Fruit fly (Drosophila melanogaster) whole organism, prepupa: ENCODE data around the gene lectin-37Db.
A peak's percentile ranks its signal among the peaks of the same experiment; 100 is the strongest.

Experiments
- Blimp-1 ChIP-seq: fragments of 200-800 bp; sonication (Bioruptor generic); optimal IDR thresholded peaks from 3 replicates; lab custom pipeline; 2017; ENCODE audit warnings: missing biosample characterization, missing genetic modification characterization, mild to moderate bottlenecking, moderate library complexity, missing genetic modification reagents
- CG10669 ChIP-seq: fragments of 200-800 bp; sonication (Bioruptor generic); optimal IDR thresholded peaks from 3 replicates; lab custom pipeline; 2018; ENCODE audit warnings: missing biosample characterization, mild to moderate bottlenecking, missing genetic modification characterization, moderate library complexity
- CG11294 ChIP-seq: fragments of 200-800 bp; sonication (Bioruptor generic); IDR thresholded peaks from 2 replicates; pipeline ENCODE4 v1.3.6; 2022; ENCODE audit warnings: missing biosample characterization, missing genetic modification characterization
- CG11762 ChIP-seq: fragments of 200-800 bp; sonication (Bioruptor generic); optimal IDR thresholded peaks from 3 replicates; lab custom pipeline; 2016; ENCODE audit warnings: missing biosample characterization, missing genetic modification characterization; ENCODE audit not compliant: insufficient read depth
- CG11902 ChIP-seq: fragments of 200-800 bp; sonication (Bioruptor generic); optimal IDR thresholded peaks from 3 replicates; lab custom pipeline; 2016; ENCODE audit warnings: missing biosample characterization, missing genetic modification characterization
- CG1621 ChIP-seq: fragments of 200-800 bp; sonication (Bioruptor generic); optimal IDR thresholded peaks from 3 replicates; lab custom pipeline; 2018; ENCODE audit warnings: missing biosample characterization, mild to moderate bottlenecking, missing genetic modification characterization
- CG16779 ChIP-seq: fragments of 200-800 bp; sonication (Bioruptor generic); optimal IDR thresholded peaks from 3 replicates; lab custom pipeline; 2017; ENCODE audit warnings: missing biosample characterization, mild to moderate bottlenecking, missing genetic modification characterization
- CG3032 ChIP-seq: fragments of 200-800 bp; optimal IDR thresholded peaks from 2 replicates; lab custom pipeline; 2019; ENCODE audit warnings: missing biosample characterization, mild to moderate bottlenecking, missing genetic modification characterization, moderate library complexity
- CG31627 ChIP-seq: fragments of 200-800 bp; sonication (Bioruptor generic); optimal IDR thresholded peaks from 3 replicates; lab custom pipeline; 2016; ENCODE audit warnings: missing biosample characterization, missing genetic modification characterization
- CG3919 ChIP-seq: fragments of 200-800 bp; sonication (Bioruptor generic); optimal IDR thresholded peaks from 3 replicates; lab custom pipeline; 2016; ENCODE audit warnings: missing biosample characterization, missing genetic modification characterization
- CG6276 ChIP-seq: fragments of 200-800 bp; sonication (Bioruptor generic); optimal IDR thresholded peaks from 2 replicates; lab custom pipeline; 2017; ENCODE audit warnings: missing biosample characterization, mild to moderate bottlenecking, missing genetic modification characterization
- CG6792 ChIP-seq: fragments of 200-800 bp; sonication (Bioruptor generic); optimal IDR thresholded peaks from 3 replicates; lab custom pipeline; 2016; ENCODE audit warnings: missing biosample characterization, missing genetic modification characterization
- CG6808 ChIP-seq: fragments of 200-800 bp; sonication (Bioruptor generic); optimal IDR thresholded peaks from 3 replicates; lab custom pipeline; 2017; ENCODE audit warnings: missing biosample characterization, missing genetic modification characterization, mild to moderate bottlenecking, moderate library complexity, missing genetic modification reagents
- CG6854 ChIP-seq: fragments of 200-800 bp; sonication (Bioruptor generic); optimal IDR thresholded peaks from 2 replicates; lab custom pipeline; 2017; ENCODE audit warnings: missing biosample characterization, mild to moderate bottlenecking, missing genetic modification characterization
- CG8119 ChIP-seq: fragments of 200-800 bp; sonication (Bioruptor generic); IDR thresholded peaks from 3 replicates; pipeline ENCODE4 v1.3.6; 2022; ENCODE audit warnings: missing biosample characterization, missing genetic modification characterization
- CG9139 ChIP-seq: fragments of 200-800 bp; sonication (Bioruptor generic); optimal IDR thresholded peaks from 3 replicates; lab custom pipeline; 2017; ENCODE audit warnings: missing biosample characterization, mild to moderate bottlenecking, missing genetic modification characterization
- Eip75B ChIP-seq: fragments of 200-800 bp; sonication (Bioruptor generic); optimal IDR thresholded peaks from 3 replicates; lab custom pipeline; 2016; ENCODE audit warnings: missing biosample characterization, missing genetic modification characterization
- Eip93F ChIP-seq: fragments of 200-800 bp; sonication (Bioruptor generic); optimal IDR thresholded peaks from 2 replicates; lab custom pipeline; 2016; ENCODE audit warnings: missing biosample characterization, mild to moderate bottlenecking, missing genetic modification characterization
- Ets96B ChIP-seq: fragments of 200-800 bp; optimal IDR thresholded peaks from 2 replicates; lab custom pipeline; 2019; ENCODE audit warnings: missing biosample characterization, mild to moderate bottlenecking, missing genetic modification characterization, moderate library complexity
- Gug ChIP-seq: fragments of 200-800 bp; sonication (Bioruptor generic); IDR thresholded peaks from 2 replicates; pipeline ENCODE4 v1.3.6; 2022; ENCODE audit warnings: missing biosample characterization, missing genetic modification characterization
- Hr38 ChIP-seq: sonication (Bioruptor generic); optimal IDR thresholded peaks from 2 replicates; lab custom pipeline; 2016; ENCODE audit warnings: missing biosample characterization, missing genetic modification characterization
- Hr4 ChIP-seq: fragments of 200-800 bp; sonication (Bioruptor generic); optimal IDR thresholded peaks from 3 replicates; lab custom pipeline; 2016; ENCODE audit warnings: missing biosample characterization, missing genetic modification characterization
- Lpt ChIP-seq: fragments of 200-800 bp; sonication (Bioruptor generic); optimal IDR thresholded peaks from 3 replicates; lab custom pipeline; 2016; ENCODE audit warnings: missing biosample characterization, missing genetic modification characterization
- Met ChIP-seq: fragments of 200-800 bp; sonication (Bioruptor generic); optimal IDR thresholded peaks from 3 replicates; lab custom pipeline; 2016; ENCODE audit warnings: missing biosample characterization, missing genetic modification characterization
- Smox ChIP-seq: fragments of 200-800 bp; sonication (Bioruptor generic); optimal IDR thresholded peaks from 3 replicates; lab custom pipeline; 2016; ENCODE audit warnings: missing biosample characterization, missing genetic modification characterization
- Sox14 ChIP-seq: fragments of 200-800 bp; sonication (Bioruptor generic); optimal IDR thresholded peaks from 3 replicates; lab custom pipeline; 2016; ENCODE audit warnings: missing biosample characterization, missing genetic modification characterization
- Sox15 ChIP-seq: fragments of 200-800 bp; sonication (Bioruptor generic); optimal IDR thresholded peaks from 3 replicates; lab custom pipeline; 2016; ENCODE audit warnings: missing biosample characterization, missing genetic modification characterization
- achi ChIP-seq: fragments of 200-800 bp; sonication (Bioruptor generic); optimal IDR thresholded peaks from 3 replicates; lab custom pipeline; 2016; ENCODE audit warnings: missing biosample characterization, missing genetic modification characterization
- acj6 ChIP-seq: fragments of 200-800 bp; sonication (Bioruptor generic); optimal IDR thresholded peaks from 3 replicates; lab custom pipeline; 2016; ENCODE audit warnings: missing biosample characterization, missing genetic modification characterization
- cyc ChIP-seq: fragments of 200-800 bp; sonication (Bioruptor generic); optimal IDR thresholded peaks from 3 replicates; lab custom pipeline; 2016; ENCODE audit warnings: missing biosample characterization, missing genetic modification characterization
- dac ChIP-seq: fragments of 200-800 bp; sonication (Bioruptor generic); optimal IDR thresholded peaks from 2 replicates; lab custom pipeline; 2017; ENCODE audit warnings: missing biosample characterization, mild to moderate bottlenecking, missing genetic modification characterization
- eg ChIP-seq: fragments of 200-800 bp; sonication (Bioruptor generic); IDR thresholded peaks from 3 replicates; pipeline ENCODE4 v1.3.6; 2022; ENCODE audit warnings: missing biosample characterization, missing genetic modification characterization
- esn ChIP-seq: fragments of 200-800 bp; sonication (Bioruptor generic); optimal IDR thresholded peaks from 2 replicates; lab custom pipeline; 2016; ENCODE audit warnings: missing biosample characterization, mild to moderate bottlenecking, missing genetic modification characterization, moderate library complexity
- fd59A ChIP-seq: fragments of 200-800 bp; sonication (Bioruptor generic); optimal IDR thresholded peaks from 2 replicates; lab custom pipeline; 2017; ENCODE audit warnings: missing biosample characterization, mild to moderate bottlenecking, missing genetic modification characterization, missing genetic modification reagents
- fd85E ChIP-seq: fragments of 200-800 bp; sonication (Bioruptor generic); optimal IDR thresholded peaks from 3 replicates; lab custom pipeline; 2016; ENCODE audit warnings: missing biosample characterization, missing genetic modification characterization
- fkh ChIP-seq: fragments of 200-800 bp; sonication (Bioruptor generic); optimal IDR thresholded peaks from 3 replicates; lab custom pipeline; 2017; ENCODE audit warnings: missing biosample characterization, mild to moderate bottlenecking, missing genetic modification characterization, moderate library complexity
- lz ChIP-seq: fragments of 200-800 bp; sonication (Bioruptor generic); optimal IDR thresholded peaks from 3 replicates; lab custom pipeline; 2016; ENCODE audit warnings: missing biosample characterization, missing genetic modification characterization
- net ChIP-seq: fragments of 200-800 bp; sonication (Bioruptor generic); optimal IDR thresholded peaks from 3 replicates; lab custom pipeline; 2016; ENCODE audit warnings: missing biosample characterization, missing genetic modification characterization
- pdm3 ChIP-seq: fragments of 200-800 bp; sonication (Bioruptor generic); optimal IDR thresholded peaks from 3 replicates; lab custom pipeline; 2016; ENCODE audit warnings: missing biosample characterization, missing genetic modification characterization
- salr ChIP-seq, 2 experiments: fragments of 200-800 bp; sonication (Bioruptor generic); optimal IDR thresholded peaks; 3 replicates each; lab custom pipeline; 2016 to 2018; ENCODE audit warnings: missing biosample characterization in 2 of 2, missing genetic modification characterization in 2 of 2, mild to moderate bottlenecking in 1 of 2
- spab ChIP-seq: fragments of 200-800 bp; sonication (Bioruptor generic); optimal IDR thresholded peaks from 2 replicates; lab custom pipeline; 2017; ENCODE audit warnings: missing biosample characterization, mild to moderate bottlenecking, missing genetic modification characterization, missing genetic modification reagents
- svp ChIP-seq: fragments of 200-800 bp; sonication (Bioruptor generic); peaks from one replicate; lab custom pipeline; 2016; ENCODE audit warnings: missing biosample characterization, missing genetic modification characterization
- vri ChIP-seq: fragments of 200-800 bp; sonication (Bioruptor generic); optimal IDR thresholded peaks from 3 replicates; lab custom pipeline; 2016; ENCODE audit warnings: missing biosample characterization, mild to moderate bottlenecking, missing genetic modification characterization

The lectin-37Db gene

DNA sequence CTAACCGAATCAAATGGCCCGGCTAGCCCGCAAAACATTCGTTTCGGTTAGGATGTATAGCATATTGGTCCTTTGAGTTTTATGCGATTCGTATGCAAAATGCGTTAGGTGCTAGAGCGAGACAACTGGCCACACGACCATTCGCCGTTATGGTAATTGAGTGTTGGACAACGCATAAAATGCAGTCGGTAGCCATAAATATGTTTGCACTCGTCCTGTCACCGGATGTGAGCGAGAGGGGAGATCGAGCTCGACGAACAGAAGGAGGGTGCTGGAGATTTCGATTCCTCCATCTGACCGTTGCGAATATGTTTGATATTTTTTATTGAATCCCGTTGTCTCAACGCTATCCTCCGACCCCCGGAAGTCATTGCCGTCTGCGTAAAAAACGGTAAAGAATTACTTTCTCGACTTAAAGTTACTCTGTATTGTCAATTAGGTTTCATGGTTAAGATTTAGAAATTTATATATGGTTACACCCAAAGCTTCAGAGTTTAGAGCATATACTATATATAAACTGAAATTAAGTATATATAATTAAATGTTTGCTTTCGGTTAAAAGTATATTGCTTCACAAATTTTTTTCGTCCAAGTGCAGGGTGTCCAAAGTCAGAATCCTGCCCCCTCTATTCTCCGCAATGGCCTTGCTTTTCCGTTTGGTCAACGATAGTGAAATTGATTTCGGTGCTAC is 39.2 kb downstream of the lectin-37Db start:
- TF ChIP-seq Ets96B (tag; lab: Kevin White, UChicago) (no peak), CG31627 (GFP tag; lab: Kevin White, UChicago) (no peak), spab (GFP tag; lab: Kevin White, UChicago) (no peak), esn (GFP tag; lab: Kevin White, UChicago) (no peak), cyc (no peak), CG3919 (GFP tag; lab: Kevin White, UChicago) (no peak), achi (GFP tag; lab: Kevin White, UChicago) (no peak)

DNA sequence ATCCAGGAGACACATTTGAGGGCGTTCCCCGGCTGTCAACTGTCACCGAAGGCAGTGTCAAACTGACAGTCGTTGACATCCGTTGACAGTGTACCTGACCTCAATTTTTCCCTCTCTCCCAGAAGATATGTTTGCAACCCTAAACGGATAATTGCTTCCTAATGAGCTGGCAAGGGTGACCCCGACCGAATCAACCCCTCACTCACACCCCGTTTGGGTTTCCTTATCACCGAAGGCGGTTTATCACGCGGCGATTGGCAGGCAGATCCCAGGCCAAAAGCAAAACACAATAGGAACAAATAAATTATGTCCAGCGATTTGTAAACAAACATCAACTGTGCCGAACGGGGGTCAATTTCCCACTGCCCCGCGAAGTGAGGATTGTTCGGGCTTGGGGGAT is 40.5 kb downstream of the lectin-37Db start:
- TF ChIP-seq svp (GFP tag; lab: Kevin White, UChicago): peak; percentile 5
- no peak for TF ChIP-seq Hr4 (GFP tag; lab: Kevin White, UChicago)

DNA sequence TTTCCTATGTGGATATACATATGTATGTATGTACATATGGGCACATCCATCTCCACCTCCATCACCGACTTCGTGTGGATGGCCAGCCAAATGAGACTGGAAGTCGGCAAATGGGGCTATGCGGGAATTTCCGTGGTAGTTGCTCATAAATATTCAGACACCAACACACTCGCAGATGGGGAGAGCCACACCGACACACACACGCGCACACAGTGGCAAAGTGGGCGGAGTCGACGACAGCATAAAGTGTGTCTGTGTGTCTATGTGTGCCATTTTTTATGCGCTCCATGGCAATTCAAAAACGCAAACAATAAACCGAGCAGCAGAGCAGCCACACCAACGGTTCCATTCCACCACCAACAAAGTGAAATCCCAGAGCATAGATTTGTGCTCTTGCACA is 44.0 kb downstream of the lectin-37Db start:
- no peak for TF ChIP-seq CG11902 (GFP tag; lab: Kevin White, UChicago)
- no peak for TF ChIP-seq Eip93F
- no peak for TF ChIP-seq CG11762 (GFP tag; lab: Kevin White, UChicago)
- no peak for TF ChIP-seq CG9139
- TF ChIP-seq spab (GFP tag; lab: Kevin White, UChicago): no peak
- TF ChIP-seq fkh (GFP tag; lab: Kevin White, UChicago): no peak
- TF ChIP-seq eg (GFP tag; lab: Robert Waterston, UW): no peak
- TF ChIP-seq Hr38 (GFP tag; lab: Kevin White, UChicago): no peak
- TF ChIP-seq Eip75B (GFP tag; lab: Kevin White, UChicago): no peak
- TF ChIP-seq CG6808 (GFP tag; lab: Kevin White, UChicago): no peak
- no peak for TF ChIP-seq Smox (GFP tag; lab: Kevin White, UChicago)
- no peak for TF ChIP-seq fd85E
- no peak for TF ChIP-seq CG8119 (GFP tag; lab: Robert Waterston, UW)
- TF ChIP-seq CG16779 (tag; lab: Kevin White, UChicago): no peak
- TF ChIP-seq acj6 (GFP tag; lab: Kevin White, UChicago): no peak
- TF ChIP-seq pdm3 (GFP tag; lab: Kevin White, UChicago): no peak
- no peak for TF ChIP-seq CG1621 (tag; lab: Kevin White, UChicago)
- TF ChIP-seq salr (GFP tag; optimal IDR thresholded peaks at IDR 0.05; lab: Kevin White, UChicago): no peak
- no peak for TF ChIP-seq Met (GFP tag; lab: Kevin White, UChicago)

dm6 chr2L:19463405-19463804 is 44.5 kb downstream of the lectin-37Db start:
- TF ChIP-seq salr (GFP tag; optimal IDR thresholded peaks at IDR 0.05; lab: Kevin White, UChicago) (peak in 1 of 2 experiments; percentile 36), pdm3 (GFP tag; lab: Kevin White, UChicago) (peak; percentile 1), eg (GFP tag; lab: Robert Waterston, UW) (no peak), CG3032 (tag; lab: Kevin White, UChicago) (peak; percentile 10), Gug (GFP tag; lab: Robert Waterston, UW) (no peak), CG10669 (no peak), CG6792 (no peak), CG6854 (GFP tag; lab: Kevin White, UChicago) (no peak), CG11902 (GFP tag; lab: Kevin White, UChicago) (no peak), Sox14 (GFP tag; lab: Kevin White, UChicago) (peak; percentile 0), CG11762 (GFP tag; lab: Kevin White, UChicago) (no peak), CG9139 (no peak), Ets96B (tag; lab: Kevin White, UChicago) (no peak), Sox15 (GFP tag; lab: Kevin White, UChicago) (no peak), lz (GFP tag; lab: Kevin White, UChicago) (no peak), acj6 (GFP tag; lab: Kevin White, UChicago) (no peak), Lpt (no peak), CG6276 (peak; percentile 52), Eip75B (GFP tag; lab: Kevin White, UChicago) (no peak), CG1621 (tag; lab: Kevin White, UChicago) (no peak), fd85E (no peak), net (no peak), dac (GFP tag; lab: Kevin White, UChicago) (no peak), CG3919 (GFP tag; lab: Kevin White, UChicago) (peak; percentile 9), CG31627 (GFP tag; lab: Kevin White, UChicago) (no peak), svp (GFP tag; lab: Kevin White, UChicago) (peak; percentile 48), vri (GFP tag; lab: Kevin White, UChicago) (no peak), fkh (GFP tag; lab: Kevin White, UChicago) (no peak), CG11294 (GFP tag; lab: Robert Waterston, UW) (no peak), Eip93F (no peak), fd59A (no peak), Blimp-1 (no peak)
